Worm (Caenorhabditis elegans) whole organism, dauer: Measurements from ENCODE around the gene gck-1.

Experiments
- unc-62 ChIP-seq: sonication (generic microtip); optimal IDR thresholded peaks from 2 replicates; lab custom pipeline; 2017; ENCODE audit warnings: missing biosample characterization, missing genetic modification reagents, missing genetic modification characterization

gck-1 gene

ce11 chrV:8937476-8938249 is 9.9 kb upstream of the gck-1 start:
- TF ChIP-seq unc-62 (GFP tag; lab: Kevin White, UChicago): no peak

DNA sequence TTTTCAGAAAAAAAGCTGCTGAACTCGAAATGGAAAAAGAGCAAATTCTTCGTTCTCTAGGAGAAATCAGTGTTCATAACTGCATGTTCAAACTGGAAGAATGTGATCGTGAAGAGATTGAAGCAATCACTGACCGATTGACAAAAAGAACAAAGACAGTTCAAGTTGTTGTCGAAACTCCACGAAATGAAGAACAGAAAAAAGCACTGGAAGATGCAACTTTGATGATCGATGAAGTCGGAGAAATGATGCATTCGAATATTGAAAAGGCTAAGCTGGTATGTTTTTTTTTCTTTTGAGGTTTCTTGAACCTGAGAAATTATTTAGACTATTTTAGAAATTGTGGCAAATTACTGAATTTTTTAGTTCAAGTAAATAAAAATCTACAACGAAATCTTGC is 9.2 kb upstream of the gck-1 start:
- TF ChIP-seq unc-62 (GFP tag; lab: Kevin White, UChicago): no peak

DNA sequence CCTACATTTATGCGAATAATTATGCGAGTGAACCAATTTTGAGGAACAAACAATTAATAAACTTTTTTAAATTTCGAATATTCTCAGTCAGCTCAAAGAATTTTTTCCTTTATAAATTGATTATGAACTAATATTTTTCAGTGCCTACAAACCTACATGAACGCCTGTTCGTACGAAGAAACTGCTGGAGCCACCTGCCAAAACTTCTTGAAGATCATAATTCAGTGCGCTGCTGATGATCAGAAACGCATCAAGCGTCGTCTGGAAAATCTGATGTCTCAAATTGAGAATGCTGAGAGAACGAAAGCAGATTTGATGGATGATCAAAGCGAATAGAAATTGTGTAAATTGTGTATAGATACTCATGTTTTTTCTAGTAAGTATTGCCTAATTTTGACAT is 8.7 kb upstream of the gck-1 start:
- no peak for TF ChIP-seq unc-62 (GFP tag; lab: Kevin White, UChicago)

DNA sequence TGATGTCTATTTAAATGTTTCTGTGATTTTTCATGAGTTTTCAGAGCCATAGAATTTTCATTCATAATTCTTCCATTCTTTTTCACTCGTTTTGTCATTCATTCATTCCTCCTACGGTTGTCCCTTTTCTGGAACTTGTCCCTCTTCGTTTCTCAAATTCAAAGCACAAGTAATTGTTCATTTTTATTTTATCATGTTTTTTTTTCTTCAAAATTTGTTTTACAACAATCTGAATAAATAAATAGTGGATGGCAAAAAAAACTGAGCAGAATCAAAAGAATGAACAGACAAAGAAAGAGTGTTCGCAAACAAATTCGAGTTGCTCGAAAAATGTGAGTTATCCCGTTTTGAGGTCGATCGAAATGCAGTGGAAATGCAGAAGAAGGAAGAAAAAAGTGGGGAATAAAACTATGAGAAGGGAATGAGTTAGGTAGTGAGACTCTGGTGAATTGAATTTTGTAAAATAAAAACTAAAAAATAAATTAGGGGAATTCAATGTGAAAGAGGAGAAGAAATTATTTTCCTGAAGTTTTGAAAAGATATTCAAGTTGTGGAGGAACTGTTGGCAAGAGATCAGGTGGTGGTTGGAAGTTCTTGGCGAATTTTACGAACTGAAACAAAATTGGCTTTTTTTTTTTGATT is 8.1 kb upstream of the gck-1 start:
- TF ChIP-seq unc-62 (GFP tag; lab: Kevin White, UChicago): no peak

DNA sequence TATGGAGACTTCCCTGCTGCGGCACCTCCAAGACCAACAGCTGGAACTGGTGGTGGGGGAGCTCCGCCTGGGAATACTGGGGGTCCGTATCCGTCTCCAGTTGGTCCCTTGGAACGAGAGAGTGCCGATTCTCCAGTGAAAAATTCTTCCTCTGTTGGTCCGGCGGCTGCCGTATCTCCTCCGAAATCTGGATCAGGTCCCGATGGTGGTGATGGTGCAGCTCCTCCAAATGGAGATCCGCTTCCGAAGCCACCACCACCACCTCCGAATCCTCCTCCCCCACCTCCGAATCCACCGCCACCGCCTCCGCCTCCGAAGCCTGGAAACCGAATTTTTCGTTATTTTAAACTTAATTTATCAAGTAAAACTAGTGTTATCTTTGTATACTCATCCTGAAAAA is 7.2 kb upstream of the gck-1 start:
- no peak for TF ChIP-seq unc-62 (GFP tag; lab: Kevin White, UChicago)

ce11 chrV:8942437-8942978 is 5.1 kb upstream of the gck-1 start:
- TF ChIP-seq unc-62 (GFP tag; lab: Kevin White, UChicago): no peak

DNA sequence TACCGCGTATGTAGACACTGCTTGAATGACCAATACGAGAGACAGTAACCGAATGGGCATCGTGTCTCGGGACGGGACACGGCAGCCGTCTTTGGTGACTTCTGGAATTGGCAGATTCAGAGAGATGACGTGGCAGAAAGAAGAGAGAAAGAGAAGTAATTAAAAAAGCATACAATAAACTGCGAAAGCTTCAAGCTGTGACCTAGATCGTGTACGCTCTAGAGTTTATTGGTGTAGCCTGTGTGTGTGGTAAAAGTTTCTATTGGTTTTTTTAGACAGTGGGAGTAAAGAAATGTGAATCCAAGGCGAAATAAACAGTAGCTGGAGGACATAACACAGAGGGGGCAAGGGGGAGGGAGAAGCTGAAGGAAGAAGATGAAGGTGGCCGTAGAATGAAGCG is 3.6 kb upstream of the gck-1 start, which contains the start of gene T19A5.3:
Gene T19A5.3 (minus strand): TSS at position 101 of the 400 bp plus-strand sequence.
- TF ChIP-seq unc-62 (GFP tag; lab: Kevin White, UChicago): no peak

ce11 chrV:8944481-8944880 is 3.1 kb upstream of the gck-1 start:
- TF ChIP-seq unc-62 (GFP tag; lab: Kevin White, UChicago): no peak

- no peak for TF ChIP-seq unc-62 (GFP tag; lab: Kevin White, UChicago)
Measured at ce11 chrV:8946142-8946541, 1.5 kb upstream of the gck-1 start.

ce11 chrV:8948365-8948764 is 766 bp downstream of the gck-1 start:
- TF ChIP-seq unc-62 (GFP tag; lab: Kevin White, UChicago): no peak

- TF ChIP-seq unc-62 (GFP tag; lab: Kevin White, UChicago): no peak
Measured at ce11 chrV:8948996-8949395, 1.4 kb downstream of the gck-1 start.

- no peak for TF ChIP-seq unc-62 (GFP tag; lab: Kevin White, UChicago)
Measured at ce11 chrV:8949873-8950272, 2.3 kb downstream of the gck-1 start.

DNA sequence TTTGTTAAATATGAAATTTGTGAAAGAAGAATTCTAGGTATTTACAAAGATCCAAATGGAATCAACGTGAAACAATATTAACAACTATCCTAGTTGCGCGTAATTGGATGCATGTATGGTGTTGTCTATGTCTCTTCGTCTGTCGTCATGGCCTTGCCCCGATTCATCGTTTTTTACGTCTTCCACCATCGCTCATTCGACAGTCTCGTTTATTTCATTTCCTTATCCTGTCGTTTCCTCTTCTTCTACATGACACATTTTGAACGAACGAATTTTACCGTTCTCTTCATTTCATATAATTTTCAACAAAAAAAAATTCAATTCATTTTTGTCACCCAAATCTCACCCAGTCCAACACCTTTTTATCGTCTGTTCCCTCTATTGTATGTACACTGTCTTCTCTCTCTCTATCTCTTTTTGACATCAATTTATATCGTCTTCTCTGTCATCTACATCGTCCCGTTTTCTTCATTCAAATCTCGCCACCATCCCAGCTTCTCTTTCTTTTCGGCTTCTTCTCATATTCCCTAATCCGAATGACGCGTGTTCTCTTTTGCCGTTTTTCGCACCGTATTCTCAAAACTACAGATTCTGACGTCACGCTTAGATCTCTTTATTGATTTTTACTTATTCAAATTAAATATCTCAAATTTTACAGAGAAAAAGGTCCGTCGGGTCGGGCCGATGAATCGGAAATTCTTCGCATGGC is 8.9 kb downstream of the gck-1 start, which contains the start of gene ttc-17:
Gene ttc-17 (plus strand): TSS at position 659 of the 709 bp plus-strand sequence.
- TF ChIP-seq unc-62 (GFP tag; lab: Kevin White, UChicago): no peak

DNA sequence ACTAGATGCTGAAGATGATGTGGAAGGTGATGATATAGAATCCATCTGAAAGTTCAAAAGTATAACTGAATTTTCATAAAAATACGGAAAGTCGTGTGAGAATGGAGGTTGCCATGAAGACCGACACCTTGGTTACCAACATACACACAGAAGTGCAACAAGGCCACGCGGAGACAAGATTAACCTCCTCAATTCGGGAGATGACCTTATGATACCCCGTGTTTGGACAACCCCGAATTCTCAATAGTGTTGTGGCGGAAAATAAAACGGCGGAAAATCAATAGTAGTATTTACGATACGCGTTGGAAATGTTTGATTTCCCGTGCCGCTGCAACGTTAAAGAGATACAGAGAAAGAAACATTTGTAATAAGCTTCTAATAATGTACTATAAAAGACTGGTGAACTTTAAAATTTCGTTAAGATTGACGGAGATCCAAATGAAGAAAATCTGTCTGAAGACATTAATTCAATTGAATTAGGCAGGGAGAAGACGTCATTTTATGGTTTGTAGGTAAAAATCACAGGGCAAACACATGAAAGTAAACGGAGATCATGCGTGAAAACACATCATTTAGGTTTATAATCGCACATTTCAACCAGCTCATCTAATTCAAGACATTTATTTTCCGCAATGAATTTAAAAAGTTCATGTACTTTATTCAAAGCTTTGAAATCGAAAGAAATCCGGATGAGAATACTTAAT is 16.6 kb downstream of the gck-1 start, which contains the start of gene nhr-44:
Gene nhr-44 (minus strand): TSS at position 51 of the 704 bp plus-strand sequence.
- no peak for TF ChIP-seq unc-62 (GFP tag; lab: Kevin White, UChicago)

- no peak for TF ChIP-seq unc-62 (GFP tag; lab: Kevin White, UChicago)
Measured at ce11 chrV:8966086-8966485, 18.5 kb downstream of the gck-1 start, which contains the start of gene nhr-219. TSS of gene nhr-219 (minus strand) at chrV:8966186.
